Worm (Caenorhabditis elegans) whole organism, late embryonic: ENCODE measurements around the gene ZK177.1.

Source experiments
- ceh-6 ChIP-seq: fragments of 200-800 bp; sonication (Bioruptor generic); optimal IDR thresholded peaks from 2 replicates; lab custom pipeline; 2018; ENCODE audit warnings: mild to moderate bottlenecking, missing genetic modification characterization, missing compliant biosample characterization
- hlh-15 ChIP-seq: sonication (generic microtip); optimal IDR thresholded peaks from 2 replicates; lab custom pipeline; 2016; ENCODE audit warnings: missing genetic modification characterization, missing compliant biosample characterization
- hlh-8 ChIP-seq: sonication (generic microtip); optimal IDR thresholded peaks from 2 replicates; lab custom pipeline; 2016; ENCODE audit warnings: missing genotype, missing genetic modification characterization, missing compliant biosample characterization
- nhr-11 ChIP-seq: fragments of 150-350 bp; optimal IDR thresholded peaks from 2 replicates; lab custom pipeline; 2014; ENCODE audit warnings: missing biosample characterization, missing genetic modification characterization
- pha-2 ChIP-seq: sonication (generic microtip); optimal IDR thresholded peaks from 2 replicates; lab custom pipeline; 2017; ENCODE audit warnings: mild to moderate bottlenecking, missing genetic modification characterization, missing compliant biosample characterization
- pqm-1 ChIP-seq: sonication (generic microtip); optimal IDR thresholded peaks from 2 replicates; lab custom pipeline; 2016; ENCODE audit warnings: missing genetic modification characterization, missing compliant biosample characterization

DNA sequence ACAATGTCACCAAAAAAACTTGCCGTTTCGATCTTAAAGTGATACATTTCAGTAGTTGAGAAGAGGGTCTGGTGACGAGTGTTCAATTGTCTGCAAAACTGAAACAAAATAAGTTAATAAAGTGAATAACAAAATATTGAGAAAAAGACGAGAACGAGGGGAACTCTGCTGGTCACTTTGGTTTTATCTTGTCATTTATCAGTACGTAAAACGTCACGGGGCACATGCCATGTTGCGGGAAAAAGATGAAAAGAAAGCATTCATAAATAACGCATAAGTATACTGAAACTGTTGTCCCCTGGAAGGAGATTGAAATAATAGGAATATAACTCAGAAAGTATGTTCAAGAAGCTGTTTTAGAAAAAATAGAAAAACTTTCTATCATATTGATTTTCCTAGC is 13.1 kb upstream of the ZK177.1 start, which contains the start of gene sahd-1:
- TF ChIP-seq pqm-1 (tag; lab: Kevin White, UChicago), result no peak
- TF ChIP-seq ceh-6, result no peak
- TF ChIP-seq nhr-11, result no peak
- no peak for TF ChIP-seq pha-2 (tag; lab: Kevin White, UChicago)
- no peak for TF ChIP-seq hlh-15
- TF ChIP-seq hlh-8 (tag; lab: Kevin White, UChicago), result no peak
